Worm (Caenorhabditis elegans) whole organism, mixed stage, embryonic: ENCODE results near the gene C01G6.3.

Experiments used
- elt-1 ChIP-seq: sonication (generic microtip); optimal IDR thresholded peaks from 2 replicates; lab custom pipeline; 2017; ENCODE audit warnings: missing genetic modification characterization, mild to moderate bottlenecking, missing compliant biosample characterization, antibody characterized with exemption, moderate library complexity, borderline replicate concordance; ENCODE audit not compliant: insufficient read depth
- ham-2 ChIP-seq: fragments of 200-800 bp; sonication (Bioruptor generic); optimal IDR thresholded peaks from 2 replicates; lab custom pipeline; 2018; ENCODE audit warnings: mild to moderate bottlenecking, missing genetic modification characterization, missing compliant biosample characterization
- unc-39 ChIP-seq: fragments of 150-350 bp; optimal IDR thresholded peaks from 2 replicates; lab custom pipeline; 2014; ENCODE audit warnings: missing biosample characterization, missing genetic modification characterization

- no peak for TF ChIP-seq elt-1
- TF ChIP-seq unc-39 (tag; lab: Kevin White, UChicago): no peak
- no peak for TF ChIP-seq ham-2 (GFP tag; lab: Kevin White, UChicago)
Observed at ce11 chrII:9264689-9265278, 4.9 kb upstream of the C01G6.3 start.
